Fruit fly (Drosophila melanogaster): ENCODE measurements around the gene Pgls.

- TF ChIP-seq Blimp-1 (GFP tag; optimal IDR thresholded peaks at IDR 0.05) (no peak), CG6792 (GFP tag; optimal IDR thresholded peaks at IDR 0.05) (no peak), CG6276 (GFP tag; optimal IDR thresholded peaks at IDR 0.05) (no peak)
Observed at dm6 chrX:10801827-10802456, 45.3 kb upstream of the Pgls start.

Data from whole organism, prepupa.